Worm (Caenorhabditis elegans) whole organism, L1 larva: Measurements from ENCODE around the gene amt-4.

Source experiments
- C16A3.4 ChIP-seq: fragments of 150-350 bp; optimal IDR thresholded peaks from 2 replicates; lab custom pipeline; 2014; ENCODE audit warnings: missing biosample characterization, missing genetic modification characterization
- F16B12.6 ChIP-seq: fragments of 150-350 bp; optimal IDR thresholded peaks from 2 replicates; lab custom pipeline; 2014; ENCODE audit warnings: missing biosample characterization, missing genetic modification characterization
- alr-1 ChIP-seq: fragments of 200-800 bp; sonication (Bioruptor generic); optimal IDR thresholded peaks from 2 replicates; lab custom pipeline; 2018; ENCODE audit warnings: borderline replicate concordance, mild to moderate bottlenecking, missing genetic modification characterization, missing compliant biosample characterization
- ama-1 ChIP-seq: fragments of 150-350 bp; optimal IDR thresholded peaks from 2 replicates; lab custom pipeline; 2014
- blmp-1 ChIP-seq: fragments of 150-350 bp; optimal IDR thresholded peaks from 2 replicates; lab custom pipeline; 2014; ENCODE audit warnings: missing biosample characterization, missing genetic modification characterization
- ceh-63 ChIP-seq: fragments of 200-800 bp; sonication (Bioruptor generic); optimal IDR thresholded peaks from 2 replicates; lab custom pipeline; 2018; ENCODE audit warnings: mild to moderate bottlenecking, missing genetic modification characterization, missing compliant biosample characterization
- ces-1 ChIP-seq: fragments of 150-350 bp; optimal IDR thresholded peaks from 2 replicates; lab custom pipeline; 2014; ENCODE audit warnings: missing biosample characterization, missing genetic modification reagents, missing genetic modification characterization
- dsc-1 ChIP-seq: sonication (generic microtip); optimal IDR thresholded peaks from 2 replicates; lab custom pipeline; 2016; ENCODE audit warnings: mild to moderate bottlenecking, missing genetic modification characterization, missing compliant biosample characterization
- efl-1 ChIP-seq, 4 experiments: fragments of 150-350 bp; optimal IDR thresholded peaks in 3 of 4; peaks in 1 of 4; 1 replicate in 1 of 4; 2 replicates in 3 of 4; lab custom pipeline; 2014; ENCODE audit warnings: missing biosample characterization in 2 of 4, missing genetic modification characterization in 2 of 4, missing genetic modification reagents in 2 of 4
- efl-3 ChIP-seq: fragments of 200-800 bp; sonication (Bioruptor generic); optimal IDR thresholded peaks from 2 replicates; lab custom pipeline; 2018; ENCODE audit warnings: mild to moderate bottlenecking, missing genetic modification characterization, missing compliant biosample characterization
- elt-3 ChIP-seq, 6 experiments: fragments of 150-350 bp in 1 of 6; sonication (generic microtip); optimal IDR thresholded peaks; 2 replicates each; lab custom pipeline; 2017 to 2018; ENCODE audit warnings: missing biosample characterization in 6 of 6, missing genetic modification characterization in 6 of 6, inconsistent platforms in 1 of 6
- ets-5 ChIP-seq: fragments of 200-800 bp; sonication (Bioruptor generic); IDR thresholded peaks from 2 replicates; pipeline ENCODE4 v1.3.6; 2022; ENCODE audit warnings: missing genetic modification characterization, missing compliant biosample characterization
- fkh-10 ChIP-seq: sonication (generic microtip); optimal IDR thresholded peaks from 2 replicates; lab custom pipeline; 2017; ENCODE audit warnings: missing biosample characterization, missing genetic modification reagents, missing genetic modification characterization
- fkh-4 ChIP-seq: sonication (generic microtip); optimal IDR thresholded peaks from 2 replicates; lab custom pipeline; 2016; ENCODE audit warnings: missing compliant biosample characterization, missing genetic modification characterization, borderline replicate concordance
- fkh-8 ChIP-seq: sonication (generic microtip); optimal IDR thresholded peaks from 2 replicates; lab custom pipeline; 2016; ENCODE audit warnings: mild to moderate bottlenecking, missing genetic modification characterization, missing compliant biosample characterization
- hpl-2 ChIP-seq: fragments of 150-350 bp; optimal IDR thresholded peaks from 2 replicates; lab custom pipeline; 2014; ENCODE audit warnings: missing biosample characterization, missing genetic modification reagents, missing genetic modification characterization
- isw-1 ChIP-seq: fragments of 200-800 bp; sonication (Bioruptor generic); IDR thresholded peaks from 2 replicates; pipeline ENCODE4 v1.3.6; 2022; ENCODE audit warnings: missing genetic modification characterization, missing compliant biosample characterization
- lin-14 ChIP-seq: fragments of 200-800 bp; sonication (Bioruptor generic); optimal IDR thresholded peaks from 2 replicates; lab custom pipeline; 2018; ENCODE audit warnings: mild to moderate bottlenecking, missing genetic modification characterization, moderate library complexity, missing compliant biosample characterization
- lin-15B ChIP-seq: fragments of 150-350 bp; sonication (generic microtip); optimal IDR thresholded peaks from 3 replicates; lab custom pipeline; 2014; ENCODE audit warnings: missing biosample characterization, missing genetic modification characterization
- lin-35 ChIP-seq, 2 experiments: fragments of 150-350 bp; optimal IDR thresholded peaks; 2 replicates each; lab custom pipeline; 2014; ENCODE audit warnings: missing biosample characterization in 2 of 2, missing genetic modification characterization in 2 of 2, missing genetic modification reagents in 2 of 2
- lsy-2 ChIP-seq, 2 experiments: fragments of 150-350 bp; optimal IDR thresholded peaks; 2 replicates each; lab custom pipeline; 2014; ENCODE audit warnings: missing biosample characterization in 2 of 2, missing genetic modification characterization in 2 of 2
- mab-9 ChIP-seq: fragments of 200-800 bp; sonication (Bioruptor generic); IDR thresholded peaks from 2 replicates; pipeline ENCODE4 v1.3.6; 2022; ENCODE audit warnings: missing genetic modification reagents, missing genetic modification characterization, missing compliant biosample characterization
- mef-2 ChIP-seq: fragments of 150-350 bp; optimal IDR thresholded peaks from 2 replicates; lab custom pipeline; 2014; ENCODE audit warnings: missing biosample characterization, missing genetic modification characterization
- mep-1 ChIP-seq: fragments of 150-350 bp; optimal IDR thresholded peaks from 2 replicates; lab custom pipeline; 2014; ENCODE audit warnings: missing biosample characterization, missing genetic modification characterization
- nhr-12 ChIP-seq: sonication (generic microtip); optimal IDR thresholded peaks from 2 replicates; lab custom pipeline; 2017; ENCODE audit warnings: missing biosample characterization, missing genetic modification characterization
- nhr-19 ChIP-seq: fragments of 200-800 bp; sonication (Bioruptor generic); conservative IDR thresholded peaks from 2 replicates; pipeline ENCODE4 v1.3.6; 2022; ENCODE audit warnings: missing genetic modification characterization, missing compliant biosample characterization
- nhr-20 ChIP-seq: sonication (generic microtip); optimal IDR thresholded peaks from 2 replicates; lab custom pipeline; 2016; ENCODE audit warnings: mild to moderate bottlenecking, missing genetic modification characterization, missing compliant biosample characterization
- nhr-28 ChIP-seq: fragments of 150-350 bp; optimal IDR thresholded peaks from 2 replicates; lab custom pipeline; 2014; ENCODE audit warnings: missing biosample characterization, missing genetic modification characterization
- nhr-47 ChIP-seq: sonication (generic microtip); optimal IDR thresholded peaks from 2 replicates; lab custom pipeline; 2016; ENCODE audit warnings: mild to moderate bottlenecking, missing genetic modification characterization, moderate library complexity, missing compliant biosample characterization
- nhr-71 ChIP-seq: sonication (generic microtip); optimal IDR thresholded peaks from 2 replicates; lab custom pipeline; 2016; ENCODE audit warnings: mild to moderate bottlenecking, missing genetic modification characterization, moderate library complexity, missing compliant biosample characterization
- nhr-84 ChIP-seq: sonication (generic microtip); optimal IDR thresholded peaks from 2 replicates; lab custom pipeline; 2017; ENCODE audit warnings: missing biosample characterization, missing genetic modification characterization
- nhr-85 ChIP-seq: sonication (generic microtip); peaks from one replicate; lab custom pipeline; 2016; ENCODE audit warnings: missing genetic modification characterization, inconsistent platforms, missing compliant biosample characterization
- pax-3 ChIP-seq: fragments of 200-800 bp; sonication (Bioruptor generic); optimal IDR thresholded peaks from 2 replicates; lab custom pipeline; 2018; ENCODE audit warnings: mild to moderate bottlenecking, missing genetic modification characterization, moderate library complexity, missing compliant biosample characterization
- rnt-1 ChIP-seq: sonication (generic microtip); optimal IDR thresholded peaks from 2 replicates; lab custom pipeline; 2016; ENCODE audit warnings: mild to moderate bottlenecking, missing genetic modification characterization, moderate library complexity, missing compliant biosample characterization
- skn-1 ChIP-seq: fragments of 150-350 bp; optimal IDR thresholded peaks from 2 replicates; lab custom pipeline; 2014; ENCODE audit warnings: missing biosample characterization, missing genetic modification characterization
- snu-23 ChIP-seq: sonication (generic microtip); optimal IDR thresholded peaks from 2 replicates; lab custom pipeline; 2016; ENCODE audit warnings: missing genetic modification characterization, missing compliant biosample characterization
- swsn-7 ChIP-seq: sonication (generic microtip); optimal IDR thresholded peaks from 2 replicates; lab custom pipeline; 2016; ENCODE audit warnings: missing genetic modification characterization, missing compliant biosample characterization
- tbx-2 ChIP-seq: sonication (generic microtip); optimal IDR thresholded peaks from 2 replicates; lab custom pipeline; 2016; ENCODE audit warnings: missing genetic modification characterization, missing compliant biosample characterization
- unc-30 ChIP-seq: sonication (generic microtip); optimal IDR thresholded peaks from 2 replicates; lab custom pipeline; 2017; ENCODE audit warnings: missing biosample characterization, missing genetic modification characterization
- unc-62 ChIP-seq: fragments of 150-350 bp; optimal IDR thresholded peaks from 2 replicates; lab custom pipeline; 2014; ENCODE audit warnings: missing biosample characterization, missing genetic modification reagents, missing genetic modification characterization
- unc-98 ChIP-seq: fragments of 200-800 bp; sonication (Bioruptor generic); IDR thresholded peaks from 2 replicates; pipeline ENCODE4 v1.3.6; 2022; ENCODE audit warnings: missing genetic modification characterization, missing compliant biosample characterization
- xbp-1 ChIP-seq: sonication (generic microtip); optimal IDR thresholded peaks from 2 replicates; lab custom pipeline; 2016; ENCODE audit warnings: missing genetic modification characterization, missing compliant biosample characterization
- zip-4 ChIP-seq: fragments of 200-800 bp; sonication (Bioruptor generic); optimal IDR thresholded peaks from 2 replicates; lab custom pipeline; 2018; ENCODE audit warnings: mild to moderate bottlenecking, missing genetic modification characterization, moderate library complexity, missing compliant biosample characterization

Gene amt-4

ce11 chrX:4564717-4565316, at the start of gene amt-4 (continued):
- TF ChIP-seq fkh-4 (tag; lab: Kevin White, UChicago) (no peak), skn-1 (tag; lab: Kevin White, UChicago) (no peak), nhr-71 (tag; lab: Kevin White, UChicago) (peak; percentile 31)
- TF ChIP-seq, all 84 proteins: peak for 8

DNA sequence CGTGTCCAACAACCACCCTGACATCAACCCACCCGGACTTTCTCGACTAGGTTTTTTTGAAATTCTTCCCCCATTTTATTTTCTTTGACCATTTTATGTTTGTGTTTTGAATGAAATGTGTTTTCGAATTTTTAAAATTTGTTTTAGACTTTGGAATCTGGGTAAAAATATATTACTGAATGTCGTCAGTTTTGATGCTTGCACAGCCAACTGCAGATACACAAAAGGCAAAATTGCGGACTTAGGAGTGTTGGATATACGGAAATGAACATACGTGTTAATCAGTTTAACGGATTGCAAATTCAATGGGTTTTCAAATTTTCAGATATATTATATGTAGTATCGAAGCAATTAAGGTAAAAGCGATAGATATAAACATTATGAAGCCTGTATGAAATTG, 48.3 kb upstream of the amt-4 start:
- no peak for TF ChIP-seq unc-98 (GFP tag; lab: Robert Waterston, UW)
- TF ChIP-seq zip-4 (GFP tag; lab: Kevin White, UChicago), result no peak
- TF ChIP-seq xbp-1 (tag; lab: Kevin White, UChicago), result peak; percentile 86
- TF ChIP-seq efl-3 (GFP tag; lab: Kevin White, UChicago), result no peak
- TF ChIP-seq hpl-2, result no peak
- peak in 1 of 2 experiments; percentile 42 for TF ChIP-seq lsy-2 (tag; optimal IDR thresholded peaks at IDR 0.05; lab: Kevin White, UChicago)
- peak; percentile 58 for TF ChIP-seq blmp-1 (tag; lab: Kevin White, UChicago)
- TF ChIP-seq mab-9 (GFP tag; lab: Robert Waterston, UW), result no peak
- no peak for TF ChIP-seq nhr-12 (tag; lab: Kevin White, UChicago)
- TF ChIP-seq isw-1 (GFP tag; lab: Robert Waterston, UW), result no peak
- no peak for TF ChIP-seq fkh-8 (tag; lab: Kevin White, UChicago)
- peak; percentile 29 for TF ChIP-seq lin-14 (GFP tag; lab: Kevin White, UChicago)
- TF ChIP-seq dsc-1, result no peak
- TF ChIP-seq unc-62 (GFP tag; lab: Kevin White, UChicago), result no peak
- peak; percentile 26 for TF ChIP-seq C16A3.4 (tag; lab: Kevin White, UChicago)
- TF ChIP-seq ets-5 (GFP tag; lab: Robert Waterston, UW), result no peak
- TF ChIP-seq nhr-85 (tag; lab: Kevin White, UChicago), result peak; percentile 62
- no peak for TF ChIP-seq ama-1 (lab: Kevin White, UChicago)
- peak; percentile 2 for TF ChIP-seq swsn-7 (tag; lab: Kevin White, UChicago)
- no peak for TF ChIP-seq alr-1 (tag; lab: Kevin White, UChicago)
- no peak for TF ChIP-seq rnt-1 (tag; lab: Kevin White, UChicago)
- no peak for TF ChIP-seq unc-30
- no peak for TF ChIP-seq nhr-19 (GFP tag; lab: Robert Waterston, UW)
- peak in 1 of 2 experiments; percentile 14 for TF ChIP-seq lin-35 (GFP tag; optimal IDR thresholded peaks at IDR 0.05; lab: Kevin White, UChicago)
- no peak for TF ChIP-seq nhr-28 (tag; lab: Kevin White, UChicago)
- TF ChIP-seq ceh-63, result no peak
- peak; percentile 35 for TF ChIP-seq snu-23 (GFP tag; lab: Kevin White, UChicago)
- TF ChIP-seq pax-3 (tag; lab: Kevin White, UChicago), result no peak
- peak; percentile 18 for TF ChIP-seq tbx-2
- peak; percentile 32 for TF ChIP-seq nhr-71 (tag; lab: Kevin White, UChicago)
- TF ChIP-seq ces-1 (GFP tag; lab: Kevin White, UChicago), result no peak
- TF ChIP-seq nhr-84, result no peak
- no peak for TF ChIP-seq elt-3 (tag; optimal IDR thresholded peaks at IDR 0.05; lab: Kevin White, UChicago)
- TF ChIP-seq nhr-47, result peak; percentile 29
- peak; percentile 23 for TF ChIP-seq nhr-20 (tag; lab: Kevin White, UChicago)
- TF ChIP-seq mep-1 (tag; lab: Kevin White, UChicago), result peak; percentile 57
- TF ChIP-seq fkh-10 (GFP tag; lab: Kevin White, UChicago), result no peak
- no peak for TF ChIP-seq lin-15B (tag; lab: Kevin White, UChicago)
- peak; percentile 82 for TF ChIP-seq F16B12.6 (tag; lab: Kevin White, UChicago)
- TF ChIP-seq mef-2 (tag; lab: Kevin White, UChicago), result no peak
- TF ChIP-seq efl-1 (optimal IDR thresholded peaks at IDR 0.05; lab: Kevin White, UChicago), result peak in 1 of 2 experiments; percentile 14
- TF ChIP-seq efl-1 (GFP tag; optimal IDR thresholded peaks at IDR 0.05 in 1 of 2; lab: Kevin White, UChicago), result peak in 1 of 2 experiments; percentile 82
